Fruit fly (Drosophila melanogaster): ENCODE results near the gene Mat89Ba.
A peak's percentile ranks its signal among the peaks of the same experiment; 100 is the strongest.

Mat89Ba gene

DNA sequence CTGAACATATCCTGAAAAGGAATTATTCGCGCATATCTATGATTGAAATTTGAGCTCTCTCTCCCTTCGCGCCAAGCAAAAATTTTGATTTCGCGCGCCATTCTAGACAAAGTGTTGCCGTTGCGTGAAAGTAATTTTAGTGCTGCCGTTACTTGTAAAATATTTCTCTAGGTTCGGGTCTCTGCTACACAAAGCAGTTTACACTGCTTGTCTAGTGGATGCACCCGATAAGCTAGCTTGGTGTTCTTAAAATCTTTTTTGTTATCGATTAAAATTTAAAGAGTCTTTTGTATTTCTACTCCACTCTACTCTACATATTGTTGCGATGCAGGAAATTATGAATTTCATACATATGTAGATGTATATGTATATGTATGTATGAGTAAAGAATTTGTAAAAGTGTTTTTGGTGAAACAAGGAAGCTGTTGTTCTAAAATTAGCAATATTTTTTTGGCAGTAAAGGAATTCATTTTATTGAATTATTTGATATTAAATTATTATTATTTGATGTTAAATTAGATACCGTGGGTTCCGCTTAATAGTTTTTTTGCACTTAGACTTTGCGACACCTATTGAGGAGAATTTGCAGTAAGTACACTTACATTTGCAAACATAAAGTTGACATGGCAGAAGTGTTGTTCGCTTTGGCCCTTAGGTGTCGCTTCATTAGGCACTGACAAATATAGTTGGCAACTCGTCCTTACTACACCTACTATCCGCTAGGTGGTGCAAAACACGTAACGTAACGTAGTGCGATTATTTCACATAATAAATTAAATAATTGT is 11.6 kb downstream of the Mat89Ba start (continued):
- peak; percentile 41 for TF ChIP-seq gfzf (GFP tag; optimal IDR thresholded peaks at IDR 0.05)
- no peak; the same call in 1 of the 2 replicates for TF ChIP-seq Oaz (GFP tag; IDR thresholded peaks at IDR 0.05)
- peak; percentile 94 for TF ChIP-seq pzg (GFP tag; optimal IDR thresholded peaks at IDR 0.05)
- peak; percentile 74 for TF ChIP-seq CG3407 (GFP tag; optimal IDR thresholded peaks at IDR 0.05)
- peak; percentile 31 for TF ChIP-seq D19A (tag; optimal IDR thresholded peaks at IDR 0.05)
- TF ChIP-seq D19B (GFP tag; optimal IDR thresholded peaks at IDR 0.05), result no peak
- TF ChIP-seq CG11247 (GFP tag; IDR thresholded peaks at IDR 0.05), result peak; percentile 75
- TF ChIP-seq CG12659 (GFP tag; optimal IDR thresholded peaks at IDR 0.05), result peak; percentile 39
- TF ChIP-seq Usf (GFP tag; optimal IDR thresholded peaks at IDR 0.05), result peak; percentile 57
- TF ChIP-seq crp (GFP tag; optimal IDR thresholded peaks at IDR 0.05), result peak in 1 of 2 experiments; percentile 4
- peak; percentile 29 for TF ChIP-seq CG18011 (GFP tag; optimal IDR thresholded peaks at IDR 0.05)
- TF ChIP-seq CG10321 (GFP tag; IDR thresholded peaks at IDR 0.05), result peak; percentile 25; the same call in 1 of the 2 replicates
- TF ChIP-seq Eip74EF (GFP tag; optimal IDR thresholded peaks at IDR 0.05), result no peak
- TF ChIP-seq CG6813 (GFP tag; optimal IDR thresholded peaks at IDR 0.05), result peak; percentile 62
- peak; percentile 49 for TF ChIP-seq CG4328 (GFP tag; optimal IDR thresholded peaks at IDR 0.05)

DNA sequence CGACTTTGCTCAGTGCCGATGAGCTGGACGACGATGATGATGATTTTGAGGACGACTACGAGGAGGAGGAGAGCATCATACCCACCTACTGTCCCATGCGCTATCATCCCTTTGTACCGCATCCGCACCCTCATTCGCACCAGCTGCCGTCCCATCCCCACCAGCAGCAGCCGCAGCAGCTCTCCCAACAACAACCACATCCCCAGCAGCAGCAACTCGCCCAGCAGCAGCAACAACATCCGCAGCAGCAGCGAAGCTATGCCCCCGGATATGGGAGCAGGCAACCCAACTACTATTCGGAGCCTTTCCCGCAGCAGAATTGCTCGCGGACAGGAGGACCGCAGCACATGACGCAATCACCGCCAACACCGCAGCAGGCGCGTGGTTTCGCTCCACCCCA is 14.9 kb downstream of the Mat89Ba start:
- TF ChIP-seq Med (GFP tag) (peak; percentile 50), Dfd (GFP tag; optimal IDR thresholded peaks at IDR 0.05) (peak in 1 of 2 experiments; percentile 57), h (optimal IDR thresholded peaks at IDR 0.05) (no peak), tna (GFP tag; IDR thresholded peaks at IDR 0.05; ENCODE audit: partially characterized antibody) (0 out of 2 replicates have a peak, but pooled peaks have one; percentile 20)

DNA sequence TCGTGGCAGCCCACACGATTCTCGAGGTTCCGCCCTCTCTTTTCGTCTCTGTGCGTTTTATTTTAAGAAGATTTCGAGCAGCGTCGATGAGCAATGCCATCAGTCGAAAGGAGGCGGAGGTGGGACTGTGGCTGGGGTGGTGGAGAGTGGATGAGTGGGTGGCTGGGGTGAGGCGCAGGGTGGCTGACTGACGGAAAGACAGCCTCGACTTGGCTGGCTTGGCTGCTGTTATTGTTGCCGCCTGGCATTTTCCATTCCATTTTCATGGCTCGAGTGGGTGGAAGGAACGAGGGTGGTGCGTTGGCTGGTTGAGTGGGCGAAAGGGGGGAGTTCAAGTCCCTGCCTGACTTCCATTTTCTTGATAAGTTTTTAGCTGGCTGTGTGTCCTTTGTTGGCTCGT is 16.1 kb downstream of the Mat89Ba start:
- TF ChIP-seq wek (GFP tag; optimal IDR thresholded peaks at IDR 0.05) (no peak), Stat92E (GFP tag; optimal IDR thresholded peaks at IDR 0.05) (no peak), C15 (GFP tag; IDR thresholded peaks at IDR 0.05) (no peak), B-H2 (GFP tag; optimal IDR thresholded peaks at IDR 0.05) (peak; percentile 31), Dbx (GFP tag; IDR thresholded peaks at IDR 0.05) (peak; percentile 58; the same call in 2 of the 3 replicates), sug (tag; optimal IDR thresholded peaks at IDR 0.05) (peak; percentile 28), nom (GFP tag; optimal IDR thresholded peaks at IDR 0.05) (peak; percentile 53), CG34422 (GFP tag; IDR thresholded peaks at IDR 0.05) (0 out of 3 replicates have a peak, but pooled peaks have one; percentile 24), BEAF-32 (GFP tag; optimal IDR thresholded peaks at IDR 0.05) (no peak), CG17912 (GFP tag; optimal IDR thresholded peaks at IDR 0.05) (no peak), Scr (GFP tag; IDR thresholded peaks at IDR 0.05; ENCODE audit: partially characterized antibody) (0 out of 2 replicates have a peak, but pooled peaks have one; percentile 11), sr (GFP tag; IDR thresholded peaks at IDR 0.05) (peak; percentile 97), pros (GFP tag; optimal IDR thresholded peaks at IDR 0.05) (peak; percentile 97), ttk (GFP tag; IDR thresholded peaks at IDR 0.05) (peak; percentile 50; the same call in 1 of the 2 replicates), CG12769 (tag; optimal IDR thresholded peaks at IDR 0.05) (peak; percentile 93), CG8290 (GFP tag; optimal IDR thresholded peaks at IDR 0.05) (no peak), CG8290 (tag; optimal IDR thresholded peaks at IDR 0.05) (peak in 1 of 2 experiments; percentile 75), NFAT (GFP tag; IDR thresholded peaks at IDR 0.05) (peak; percentile 46; the same call in 1 of the 2 replicates), crol (GFP tag; IDR thresholded peaks at IDR 0.05) (peak; percentile 94), CHES-1-like (GFP tag; optimal IDR thresholded peaks at IDR 0.05) (no peak), CG11696 (GFP tag; IDR thresholded peaks at IDR 0.05) (no peak), mirr (GFP tag; optimal IDR thresholded peaks at IDR 0.05) (peak; percentile 18), CG32532 (GFP tag; IDR thresholded peaks at IDR 0.05) (0 out of 2 replicates have a peak, but pooled peaks have one; percentile 37), CG18619 (GFP tag; optimal IDR thresholded peaks at IDR 0.05) (no peak), zen (tag; optimal IDR thresholded peaks at IDR 0.05) (no peak), HLHmδ (GFP tag; optimal IDR thresholded peaks at IDR 0.05) (no peak), CG13894 (tag; optimal IDR thresholded peaks at IDR 0.05) (peak; percentile 76)
